Fruit fly (Drosophila melanogaster) whole organism, wandering third instar larva: ENCODE measurements around the gene CG42564.

Source experiments
- Abd-B ChIP-seq: fragments of >200 bp; optimal IDR thresholded peaks from 2 replicates; lab custom pipeline; 2017; ENCODE audit warnings: missing biosample characterization, missing genetic modification characterization
- CG32264 ChIP-seq: fragments of 200-800 bp; sonication (Bioruptor generic); optimal IDR thresholded peaks from 2 replicates; lab custom pipeline; 2016; ENCODE audit warnings: missing biosample characterization, missing genetic modification characterization
- CG9705 ChIP-seq: fragments of 200-800 bp; sonication (Bioruptor generic); optimal IDR thresholded peaks from 2 replicates; lab custom pipeline; 2018; ENCODE audit warnings: missing biosample characterization, mild to moderate bottlenecking, missing genetic modification characterization
- CrebA ChIP-seq: fragments of 200-800 bp; sonication (Bioruptor generic); optimal IDR thresholded peaks from 2 replicates; lab custom pipeline; 2016; ENCODE audit warnings: missing biosample characterization, mild to moderate bottlenecking, missing genetic modification characterization, borderline replicate concordance
- Dfd ChIP-seq: fragments of >200 bp; optimal IDR thresholded peaks from 2 replicates; lab custom pipeline; 2017; ENCODE audit warnings: missing biosample characterization, missing genetic modification characterization
- Dif ChIP-seq: fragments of 200-275, 200-300 bp; sonication (Bioruptor generic); optimal IDR thresholded peaks from 2 replicates; lab custom pipeline; 2018; ENCODE audit warnings: missing biosample characterization, missing genetic modification characterization; ENCODE audit not compliant: partially characterized antibody
- GATAd ChIP-seq: sonication (Bioruptor generic); optimal IDR thresholded peaks from 2 replicates; lab custom pipeline; 2016; ENCODE audit warnings: missing biosample characterization, missing genetic modification characterization
- HLH106 ChIP-seq: fragments of 200-800 bp; optimal IDR thresholded peaks from 3 replicates; lab custom pipeline; 2019; ENCODE audit warnings: missing biosample characterization, mild to moderate bottlenecking, missing genetic modification characterization, moderate library complexity
- Hnf4 ChIP-seq: fragments of 200-800 bp; sonication (Bioruptor generic); optimal IDR thresholded peaks from 2 replicates; lab custom pipeline; 2016; ENCODE audit warnings: missing biosample characterization, mild to moderate bottlenecking, missing genetic modification characterization
- Hr78 ChIP-seq: fragments of >200 bp; optimal IDR thresholded peaks from 2 replicates; lab custom pipeline; 2017; ENCODE audit warnings: missing biosample characterization, missing genetic modification characterization
- Hr83 ChIP-seq: fragments of 200-300 bp; sonication (Bioruptor generic); optimal IDR thresholded peaks from 2 replicates; lab custom pipeline; 2016; ENCODE audit warnings: missing biosample characterization, mild to moderate bottlenecking, missing genetic modification characterization, moderate library complexity; ENCODE audit not compliant: poor library complexity, severe bottlenecking
- Jra ChIP-seq: sonication (Bioruptor generic); optimal IDR thresholded peaks from 2 replicates; lab custom pipeline; 2016; ENCODE audit warnings: missing biosample characterization, missing genetic modification characterization
- Mio ChIP-seq: sonication (Bioruptor generic); optimal IDR thresholded peaks from 2 replicates; lab custom pipeline; 2016; ENCODE audit warnings: missing biosample characterization, missing genetic modification characterization
- Myc ChIP-seq: fragments of >200 bp; optimal IDR thresholded peaks from 2 replicates; lab custom pipeline; 2017
- N ChIP-seq: fragments of >200 bp; optimal IDR thresholded peaks from 2 replicates; lab custom pipeline; 2018; ENCODE audit warnings: missing biosample characterization, missing external identifiers, missing genetic modification characterization
- OdsH ChIP-seq: fragments of 200-800 bp; sonication (Bioruptor generic); optimal IDR thresholded peaks from 2 replicates; lab custom pipeline; 2016; ENCODE audit warnings: missing biosample characterization, mild to moderate bottlenecking, missing genetic modification characterization
- Rel ChIP-seq, 2 experiments: fragments of 200-800 bp; sonication (Bioruptor generic) in 1 of 2; optimal IDR thresholded peaks; 2 replicates in 1 of 2; 3 replicates in 1 of 2; lab custom pipeline; 2016 to 2019; ENCODE audit warnings: mild to moderate bottlenecking in 2 of 2, missing biosample characterization in 2 of 2, missing genetic modification characterization in 2 of 2, moderate library complexity in 1 of 2
- Sp1 ChIP-seq: fragments of 200-800 bp; sonication (Bioruptor generic); optimal IDR thresholded peaks from 3 replicates; lab custom pipeline; 2019; ENCODE audit warnings: missing biosample characterization, mild to moderate bottlenecking, missing genetic modification characterization, moderate library complexity
- Vsx2 ChIP-seq: fragments of 200-300, 225-300 bp; sonication (Bioruptor generic); optimal IDR thresholded peaks from 2 replicates; lab custom pipeline; 2018; ENCODE audit warnings: missing biosample characterization, missing genetic modification characterization; ENCODE audit not compliant: partially characterized antibody
- br ChIP-seq: fragments of 200-800 bp; sonication (Bioruptor generic); optimal IDR thresholded peaks from 2 replicates; lab custom pipeline; 2016; ENCODE audit warnings: missing biosample characterization, missing genetic modification characterization
- brk ChIP-seq: fragments of 200-800 bp; sonication (Bioruptor generic); optimal IDR thresholded peaks from 2 replicates; lab custom pipeline; 2016; ENCODE audit warnings: missing biosample characterization, mild to moderate bottlenecking, missing genetic modification characterization
- dl ChIP-seq, 2 experiments: fragments of 175-275, 200-275 bp in 1 of 2; fragments of 200-275 bp in 1 of 2; sonication (Bioruptor generic); optimal IDR thresholded peaks; lab custom pipeline; 2018; ENCODE audit warnings: mild to moderate bottlenecking in 2 of 2, missing biosample characterization in 2 of 2, missing genetic modification characterization in 2 of 2, moderate library complexity in 2 of 2; ENCODE audit not compliant: partially characterized antibody in 2 of 2, insufficient read depth in 1 of 2
- dmrt93B ChIP-seq: fragments of 200-800 bp; sonication (Bioruptor generic); optimal IDR thresholded peaks from 2 replicates; lab custom pipeline; 2018; ENCODE audit warnings: missing biosample characterization, mild to moderate bottlenecking, missing genetic modification characterization
- dsf ChIP-seq: sonication (Bioruptor generic); optimal IDR thresholded peaks from 2 replicates; lab custom pipeline; 2016; ENCODE audit warnings: missing biosample characterization, missing genetic modification characterization, borderline replicate concordance
- ey ChIP-seq: fragments of 200-800 bp; sonication (Bioruptor generic); optimal IDR thresholded peaks from 2 replicates; lab custom pipeline; 2016; ENCODE audit warnings: missing biosample characterization, missing genetic modification characterization
- foxo ChIP-seq, 2 experiments: fragments of 200-800 bp; sonication (Bioruptor generic); optimal IDR thresholded peaks; 2 replicates in 1 of 2; 3 replicates in 1 of 2; lab custom pipeline; 2016 to 2017; ENCODE audit warnings: missing biosample characterization in 2 of 2, missing genetic modification characterization in 2 of 2
- fru ChIP-seq: fragments of 200-800 bp; sonication (Bioruptor generic); optimal IDR thresholded peaks from 3 replicates; lab custom pipeline; 2016; ENCODE audit warnings: missing biosample characterization, mild to moderate bottlenecking, missing genetic modification characterization
- h ChIP-seq: fragments of 200-800 bp; sonication (Bioruptor generic); optimal IDR thresholded peaks from 3 replicates; lab custom pipeline; 2016; ENCODE audit warnings: missing biosample characterization, mild to moderate bottlenecking, missing genetic modification characterization
- jim ChIP-seq: fragments of 175-275, 200-325 bp; sonication (Bioruptor generic); optimal IDR thresholded peaks from 2 replicates; lab custom pipeline; 2016; ENCODE audit warnings: missing biosample characterization, mild to moderate bottlenecking, missing genetic modification characterization
- lola ChIP-seq: fragments of >200 bp; optimal IDR thresholded peaks from 2 replicates; lab custom pipeline; 2017; ENCODE audit warnings: missing biosample characterization, missing genetic modification characterization
- pan ChIP-seq: fragments of >200 bp; optimal IDR thresholded peaks from 2 replicates; lab custom pipeline; 2017
- psq ChIP-seq: fragments of 200-800 bp; sonication (Bioruptor generic); optimal IDR thresholded peaks from 3 replicates; lab custom pipeline; 2017; ENCODE audit warnings: missing biosample characterization, mild to moderate bottlenecking, missing genetic modification characterization, moderate library complexity
- rgr ChIP-seq: fragments of 200-800 bp; sonication (Bioruptor generic); optimal IDR thresholded peaks from 3 replicates; lab custom pipeline; 2016; ENCODE audit warnings: missing biosample characterization, mild to moderate bottlenecking, missing genetic modification characterization
- sage ChIP-seq: fragments of 200-800 bp; sonication (Bioruptor generic); optimal IDR thresholded peaks from 2 replicates; lab custom pipeline; 2016; ENCODE audit warnings: missing biosample characterization, mild to moderate bottlenecking, missing genetic modification characterization
- sv ChIP-seq: fragments of 200-800 bp; sonication (Bioruptor generic); optimal IDR thresholded peaks from 3 replicates; lab custom pipeline; 2016; ENCODE audit warnings: missing biosample characterization, missing genetic modification characterization
- tai ChIP-seq: sonication (Bioruptor generic); optimal IDR thresholded peaks from 2 replicates; lab custom pipeline; 2016; ENCODE audit warnings: missing biosample characterization, missing genetic modification characterization
- usp ChIP-seq: fragments of >200 bp; optimal IDR thresholded peaks from 2 replicates; lab custom pipeline; 2017; ENCODE audit warnings: missing biosample characterization, missing genetic modification characterization
- woc ChIP-seq: sonication (Bioruptor generic); optimal IDR thresholded peaks from 2 replicates; lab custom pipeline; 2016; ENCODE audit warnings: missing biosample characterization, mild to moderate bottlenecking, missing genetic modification characterization

CG42564 gene

DNA sequence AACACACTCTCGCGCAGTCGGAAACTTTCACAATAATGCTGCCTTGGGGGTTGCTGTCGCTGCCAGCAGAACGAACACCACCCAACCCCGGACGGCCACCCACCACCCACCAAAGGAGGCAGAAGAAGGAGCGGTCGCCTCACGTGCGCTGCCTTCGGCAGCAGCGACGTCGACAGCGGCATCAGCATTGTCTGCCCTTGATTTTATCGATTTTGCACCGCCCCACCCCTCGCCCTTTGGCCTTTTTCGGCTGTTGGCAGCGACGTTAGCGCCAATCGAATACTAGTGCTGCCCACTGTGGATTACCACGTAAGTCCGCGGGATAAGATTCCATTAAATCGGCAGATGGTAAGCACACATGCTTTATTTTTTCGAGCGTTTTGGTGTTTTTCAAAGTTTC, 44.8 kb downstream of the CG42564 start:
- TF ChIP-seq dsf (GFP tag; lab: Kevin White, UChicago) (no peak), Rel (GFP tag; optimal IDR thresholded peaks at IDR 0.05; lab: Kevin White, UChicago) (no peak), Rel (tag; optimal IDR thresholded peaks at IDR 0.05; lab: Kevin White, UChicago) (no peak), Hr83 (GFP tag; lab: Kevin White, UChicago) (no peak), foxo (GFP tag; optimal IDR thresholded peaks at IDR 0.05; lab: Kevin White, UChicago) (no peak), brk (GFP tag; lab: Kevin White, UChicago) (no peak), fru (no peak), Dfd (GFP tag; lab: Kevin White, UChicago) (no peak), br (GFP tag; lab: Kevin White, UChicago) (no peak)

DNA sequence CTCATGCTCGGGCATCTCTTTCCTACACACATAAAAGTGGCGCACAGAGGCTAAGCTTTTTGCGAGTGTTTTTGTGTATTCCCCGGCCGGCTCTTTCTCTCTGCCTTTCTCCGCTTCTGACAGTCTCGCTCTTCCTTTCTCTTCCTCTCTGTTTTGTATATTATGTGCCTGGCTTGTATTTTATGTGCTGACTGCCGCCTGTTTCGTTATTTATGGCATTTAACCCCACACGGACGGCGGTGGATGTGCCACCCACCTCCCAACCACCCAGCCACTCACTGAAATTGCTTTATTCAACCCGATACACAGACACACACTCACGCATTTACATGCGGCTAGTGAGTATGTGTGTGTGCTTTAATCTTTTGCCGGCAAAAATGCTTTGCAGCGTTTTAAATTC, 45.7 kb downstream of the CG42564 start:
- TF ChIP-seq dl (GFP tag; optimal IDR thresholded peaks at IDR 0.05; lab: Kevin White, UChicago; ENCODE audit: insufficient read depth in 1 of 2, partially characterized antibody in 2 of 2) (peak in 1 of 2 experiments; percentile 11), psq (peak; percentile 31), Hr83 (GFP tag; lab: Kevin White, UChicago) (peak; percentile 14), Vsx2 (GFP tag; lab: Kevin White, UChicago) (no peak)

DNA sequence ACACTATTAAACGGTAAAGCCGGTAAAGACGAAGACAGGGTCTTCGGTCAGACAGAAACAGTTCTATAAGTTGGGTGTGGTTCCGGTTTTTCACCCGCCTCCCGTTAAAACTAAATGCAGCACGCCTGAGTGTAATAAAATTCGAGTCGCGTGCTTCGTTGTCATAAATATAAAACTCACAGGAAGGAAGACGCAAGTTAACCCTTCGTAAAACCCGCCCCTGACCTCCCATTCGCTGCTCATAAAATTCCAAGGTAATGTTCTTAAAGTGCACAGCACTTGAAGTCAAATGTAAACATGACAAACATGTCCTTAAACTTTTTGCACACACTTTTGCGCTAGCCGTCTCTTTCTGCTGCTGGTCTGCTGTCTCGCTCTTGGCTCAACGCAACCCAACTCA, 47.0 kb downstream of the CG42564 start:
- TF ChIP-seq Hnf4 (no peak), GATAd (no peak), Myc (lab: Kevin White, UChicago) (no peak), fru (no peak), tai (GFP tag; lab: Kevin White, UChicago) (no peak), psq (no peak), Dif (GFP tag; lab: Kevin White, UChicago) (no peak), sage (GFP tag; lab: Kevin White, UChicago) (no peak), ey (GFP tag; lab: Kevin White, UChicago) (no peak), CrebA (GFP tag; lab: Kevin White, UChicago) (no peak), Sp1 (GFP tag; lab: Kevin White, UChicago) (no peak), Dfd (GFP tag; lab: Kevin White, UChicago) (no peak), Jra (GFP tag; lab: Kevin White, UChicago) (no peak), foxo (GFP tag; optimal IDR thresholded peaks at IDR 0.05; lab: Kevin White, UChicago) (no peak), dmrt93B (GFP tag; lab: Kevin White, UChicago) (no peak), sv (GFP tag; lab: Kevin White, UChicago) (no peak)

DNA sequence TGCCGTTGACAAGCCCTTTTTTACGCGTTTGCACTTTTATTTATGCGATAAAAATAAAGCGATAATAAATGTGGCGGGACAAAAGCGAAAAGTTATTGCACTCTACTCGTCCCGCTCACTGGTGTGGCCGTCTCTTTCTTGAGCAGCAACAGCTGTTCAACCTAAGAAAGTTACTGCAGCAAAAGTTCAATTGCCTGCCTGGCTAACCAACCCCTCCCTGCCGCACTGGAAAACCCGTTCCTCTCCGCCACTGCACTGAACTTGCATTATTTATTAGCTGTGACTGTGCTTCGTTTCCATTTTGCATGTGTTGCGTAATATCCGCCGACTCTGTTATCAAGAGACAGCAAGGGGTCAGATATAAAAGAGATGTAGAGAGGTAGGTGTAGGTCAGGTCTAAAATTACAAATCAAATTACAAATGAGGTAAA, 47.5 kb downstream of the CG42564 start:
- TF ChIP-seq Myc (lab: Kevin White, UChicago): no peak
- TF ChIP-seq Dfd (GFP tag; lab: Kevin White, UChicago): no peak
- peak; percentile 36 for TF ChIP-seq fru
- peak; percentile 27 for TF ChIP-seq HLH106 (tag; lab: Kevin White, UChicago)
- TF ChIP-seq dsf (GFP tag; lab: Kevin White, UChicago): no peak
- TF ChIP-seq foxo (GFP tag; optimal IDR thresholded peaks at IDR 0.05; lab: Kevin White, UChicago): no peak
- TF ChIP-seq CrebA (GFP tag; lab: Kevin White, UChicago): peak; percentile 59
- peak; percentile 43 for TF ChIP-seq brk (GFP tag; lab: Kevin White, UChicago)
- TF ChIP-seq CG32264 (GFP tag; lab: Kevin White, UChicago): no peak
- TF ChIP-seq pan (lab: Kevin White, UChicago): no peak
- no peak for TF ChIP-seq lola (GFP tag; lab: Kevin White, UChicago)
- TF ChIP-seq usp (GFP tag; lab: Kevin White, UChicago): no peak
- no peak for TF ChIP-seq N
- no peak for TF ChIP-seq dl (GFP tag; optimal IDR thresholded peaks at IDR 0.05; lab: Kevin White, UChicago; ENCODE audit: insufficient read depth in 1 of 2, partially characterized antibody in 2 of 2)
- TF ChIP-seq Sp1 (GFP tag; lab: Kevin White, UChicago): no peak
- TF ChIP-seq Rel (GFP tag; optimal IDR thresholded peaks at IDR 0.05; lab: Kevin White, UChicago): no peak
- TF ChIP-seq Rel (tag; optimal IDR thresholded peaks at IDR 0.05; lab: Kevin White, UChicago): no peak
- no peak for TF ChIP-seq Hnf4
- TF ChIP-seq Jra (GFP tag; lab: Kevin White, UChicago): no peak
- TF ChIP-seq Abd-B (GFP tag; lab: Kevin White, UChicago): no peak
- no peak for TF ChIP-seq CG9705 (GFP tag; lab: Kevin White, UChicago)
- TF ChIP-seq jim (GFP tag; lab: Kevin White, UChicago): no peak
- TF ChIP-seq Dif (GFP tag; lab: Kevin White, UChicago): no peak
- peak; percentile 18 for TF ChIP-seq h
- TF ChIP-seq Hr83 (GFP tag; lab: Kevin White, UChicago): peak; percentile 49
- no peak for TF ChIP-seq tai (GFP tag; lab: Kevin White, UChicago)
- TF ChIP-seq ey (GFP tag; lab: Kevin White, UChicago): no peak
- TF ChIP-seq woc (GFP tag; lab: Kevin White, UChicago): no peak
- peak; percentile 38 for TF ChIP-seq psq
- TF ChIP-seq GATAd: no peak
- no peak for TF ChIP-seq dmrt93B (GFP tag; lab: Kevin White, UChicago)
- no peak for TF ChIP-seq OdsH
- TF ChIP-seq sv (GFP tag; lab: Kevin White, UChicago): no peak
- TF ChIP-seq br (GFP tag; lab: Kevin White, UChicago): no peak
- TF ChIP-seq rgr: peak; percentile 11
- TF ChIP-seq Vsx2 (GFP tag; lab: Kevin White, UChicago): no peak
- no peak for TF ChIP-seq Hr78
- no peak for TF ChIP-seq Mio (GFP tag; lab: Kevin White, UChicago)
- TF ChIP-seq sage (GFP tag; lab: Kevin White, UChicago): no peak
- TF ChIP-seq, all 38 proteins: peak for 8
